Fruit fly (Drosophila melanogaster): Measurements from ENCODE around the gene Lmpt.

dm6 chr3L:16910466-16910865, 45.4 kb downstream of the Lmpt start:
- no peak for TF ChIP-seq psq (optimal IDR thresholded peaks at IDR 0.05)
- TF ChIP-seq Dll (optimal IDR thresholded peaks at IDR 0.05) = no peak
- TF ChIP-seq pan (optimal IDR thresholded peaks at IDR 0.05) = no peak
- TF ChIP-seq usp (GFP tag; optimal IDR thresholded peaks at IDR 0.05) = no peak
- no peak for TF ChIP-seq CG8478 (optimal IDR thresholded peaks at IDR 0.05)
- TF ChIP-seq EcR (GFP tag; optimal IDR thresholded peaks at IDR 0.05) = no peak
